Fruit fly (Drosophila melanogaster): ENCODE measurements around the gene GstD2.
A peak's percentile ranks its signal among the peaks of the same experiment; 100 is the strongest.

Gene GstD2

DNA sequence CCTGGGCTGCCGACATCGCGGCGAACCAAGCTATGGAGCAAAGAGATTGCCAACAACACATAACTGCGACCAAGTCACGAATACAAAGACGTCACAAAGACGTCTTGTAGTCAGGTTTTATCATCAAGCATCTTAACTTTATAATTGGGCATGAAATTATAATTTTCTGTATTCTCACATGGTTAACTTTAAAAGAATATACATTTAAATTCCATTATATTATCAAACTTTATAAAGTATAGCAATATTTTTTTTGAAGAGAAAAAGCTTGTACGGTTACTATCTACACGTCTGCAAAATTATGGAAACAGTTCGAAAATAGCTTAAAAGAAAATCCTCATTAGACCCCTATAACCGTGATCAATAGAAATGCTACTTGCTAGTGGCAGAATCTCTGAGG is 19.8 kb upstream of the GstD2 start, which contains the start of gene CG10041:
TSS of gene CG10041 (minus strand) at position 101 of the 400 bp plus-strand sequence.
- TF ChIP-seq CG5245 (GFP tag; optimal IDR thresholded peaks at IDR 0.05) = no peak
- no peak for TF ChIP-seq ranshi (GFP tag; IDR thresholded peaks at IDR 0.05)
- TF ChIP-seq Bteb2 (GFP tag; optimal IDR thresholded peaks at IDR 0.05) = no peak
- TF ChIP-seq crc (GFP tag; optimal IDR thresholded peaks at IDR 0.05) = no peak
- no peak for TF ChIP-seq kay (GFP tag; optimal IDR thresholded peaks at IDR 0.05)
- no peak for TF ChIP-seq chinmo (GFP tag; IDR thresholded peaks at IDR 0.05; ENCODE audit: partially characterized antibody)
- no peak for TF ChIP-seq ab (GFP tag; optimal IDR thresholded peaks at IDR 0.05)
- no peak for TF ChIP-seq pan (optimal IDR thresholded peaks at IDR 0.05)
- TF ChIP-seq pan (GFP tag; optimal IDR thresholded peaks at IDR 0.05 in 1 of 2, IDR thresholded peaks at IDR 0.05 in 1 of 2) = no peak
- TF ChIP-seq sc (optimal IDR thresholded peaks at IDR 0.05) = no peak
- TF ChIP-seq sc (GFP tag; optimal IDR thresholded peaks at IDR 0.05) = no peak
- no peak for TF ChIP-seq Xbp1 (GFP tag; optimal IDR thresholded peaks at IDR 0.05)
- TF ChIP-seq gsb-n (tag; optimal IDR thresholded peaks at IDR 0.05) = no peak
- no peak for TF ChIP-seq D (optimal IDR thresholded peaks at IDR 0.05)
- TF ChIP-seq D (GFP tag; optimal IDR thresholded peaks at IDR 0.05) = no peak
- no peak for TF ChIP-seq Lpt (GFP tag; optimal IDR thresholded peaks at IDR 0.05)
- no peak for TF ChIP-seq sna (GFP tag; IDR thresholded peaks at IDR 0.05; ENCODE audit: partially characterized antibody)
- no peak for TF ChIP-seq CG12942 (GFP tag; optimal IDR thresholded peaks at IDR 0.05)
- TF ChIP-seq B-H2 (GFP tag; optimal IDR thresholded peaks at IDR 0.05) = no peak
- no peak for TF ChIP-seq CG18619 (GFP tag; optimal IDR thresholded peaks at IDR 0.05)
- no peak for TF ChIP-seq CG12219 (GFP tag; optimal IDR thresholded peaks at IDR 0.05)
- no peak for TF ChIP-seq sens-2 (GFP tag; IDR thresholded peaks at IDR 0.05)
- no peak for TF ChIP-seq tin (GFP tag; optimal IDR thresholded peaks at IDR 0.05)

DNA sequence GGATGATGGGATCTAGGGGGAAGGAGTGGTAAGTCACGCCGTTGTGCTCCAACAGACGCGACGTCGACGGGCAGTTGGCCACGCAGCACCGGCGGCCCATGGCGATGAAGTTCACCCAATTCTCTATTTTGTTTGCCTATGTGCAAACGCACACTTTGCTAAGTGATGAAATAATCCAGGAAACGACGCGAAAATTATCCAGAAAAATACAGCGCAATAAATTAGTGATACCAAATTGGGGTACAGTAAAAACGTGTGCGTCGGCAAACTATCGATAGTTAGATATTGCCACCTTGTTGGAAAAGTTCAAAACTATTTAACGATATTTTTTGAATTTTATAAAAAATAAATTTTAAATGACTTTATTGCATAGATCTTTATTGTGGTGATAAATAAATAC is 15.7 kb upstream of the GstD2 start, which contains the start of gene MBD-R2:
TSS of gene MBD-R2 (minus strand) at position 222 of the 400 bp plus-strand sequence.
- TF ChIP-seq CG13296 (GFP tag; optimal IDR thresholded peaks at IDR 0.05) = no peak
- TF ChIP-seq gcm (GFP tag; optimal IDR thresholded peaks at IDR 0.05) = peak; percentile 1
- TF ChIP-seq CG17361 (GFP tag; IDR thresholded peaks at IDR 0.05) = 0 out of 3 replicates have a peak, but pooled peaks have one; percentile 26
- no peak for TF ChIP-seq cad (GFP tag; optimal IDR thresholded peaks at IDR 0.05)
- TF ChIP-seq Dp (GFP tag; optimal IDR thresholded peaks at IDR 0.05) = peak; percentile 67
- peak; percentile 20 for TF ChIP-seq phol (tag; optimal IDR thresholded peaks at IDR 0.05)
- TF ChIP-seq zen2 (GFP tag; IDR thresholded peaks at IDR 0.05; ENCODE audit: partially characterized antibody) = no peak; the same call in 2 of the 3 replicates
- peak; percentile 41 for TF ChIP-seq CG10267 (tag; optimal IDR thresholded peaks at IDR 0.05)
- peak; percentile 87 for TF ChIP-seq YL-1 (GFP tag; optimal IDR thresholded peaks at IDR 0.05)
- TF ChIP-seq Dek (tag; optimal IDR thresholded peaks at IDR 0.05) = peak; percentile 30
- peak; percentile 47 for TF ChIP-seq CG15514 (GFP tag; optimal IDR thresholded peaks at IDR 0.05)
- TF ChIP-seq CG15073 (GFP tag; optimal IDR thresholded peaks at IDR 0.05) = no peak
- TF ChIP-seq Sry-δ (GFP tag; optimal IDR thresholded peaks at IDR 0.05) = peak; percentile 62
- TF ChIP-seq trem (tag; optimal IDR thresholded peaks at IDR 0.05) = peak; percentile 63
- TF ChIP-seq CG16813 (GFP tag; IDR thresholded peaks at IDR 0.05; ENCODE audit: partially characterized antibody) = peak; percentile 69
- peak; percentile 28; the same call in 1 of the 2 replicates for TF ChIP-seq tna (GFP tag; IDR thresholded peaks at IDR 0.05; ENCODE audit: partially characterized antibody)
- TF ChIP-seq row (GFP tag; IDR thresholded peaks at IDR 0.05) = peak; percentile 69
- TF ChIP-seq CG13287 (GFP tag; IDR thresholded peaks at IDR 0.05; ENCODE audit: partially characterized antibody) = peak; percentile 84
- TF ChIP-seq inv (GFP tag; IDR thresholded peaks at IDR 0.05; ENCODE audit: partially characterized antibody) = peak; percentile 62; the same call in 1 of the 2 replicates
- no peak for TF ChIP-seq Fer3 (tag; optimal IDR thresholded peaks at IDR 0.05)
- peak; percentile 67 for TF ChIP-seq Dref (GFP tag; IDR thresholded peaks at IDR 0.05)
- no peak for TF ChIP-seq Jarid2 (GFP tag; optimal IDR thresholded peaks at IDR 0.05)
- TF ChIP-seq CG13424 (tag; optimal IDR thresholded peaks at IDR 0.05) = peak; percentile 16
- no peak for TF ChIP-seq wdn (GFP tag; IDR thresholded peaks at IDR 0.05)
- TF ChIP-seq HLH4C (GFP tag; IDR thresholded peaks at IDR 0.05; ENCODE audit: partially characterized antibody) = peak; percentile 37; the same call in 2 of the 3 replicates
- TF ChIP-seq CG14860 (GFP tag; IDR thresholded peaks at IDR 0.05; ENCODE audit: partially characterized antibody) = 0 out of 3 replicates have a peak, but pooled peaks have one; percentile 37
- peak; percentile 61 for TF ChIP-seq bbx (GFP tag; IDR thresholded peaks at IDR 0.05; ENCODE audit: partially characterized antibody)
- peak; percentile 22 for TF ChIP-seq gem (tag; optimal IDR thresholded peaks at IDR 0.05)

Measured in whole organism, embryonic.